Worm (Caenorhabditis elegans): Measurements from ENCODE around the gene ugt-57.

ugt-57 gene

DNA sequence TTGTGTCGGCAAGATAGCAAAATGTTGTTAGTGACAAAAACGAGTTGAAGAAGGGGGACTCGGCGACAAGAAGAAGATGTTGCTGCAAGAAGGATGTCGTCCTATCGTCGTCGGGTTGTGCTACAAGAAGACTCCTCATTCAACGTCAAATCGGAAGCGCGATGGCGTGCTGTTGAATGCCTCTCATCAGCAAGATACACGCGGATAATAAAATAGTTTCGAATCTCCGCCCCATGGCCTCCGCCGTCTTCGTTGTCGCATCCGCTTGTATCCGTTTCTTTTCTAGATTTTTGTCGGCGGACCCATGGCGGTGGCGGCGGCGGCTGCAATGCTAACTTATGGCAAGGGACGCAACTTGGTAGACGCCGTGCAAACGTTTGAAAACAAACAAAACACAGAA lies 46.5 kb downstream of the ugt-57 start:
- TF ChIP-seq ceh-82 (tag; optimal IDR thresholded peaks at IDR 0.05) (no peak), lin-39 (tag; optimal IDR thresholded peaks at IDR 0.05) (no peak), snpc-4 (tag; optimal IDR thresholded peaks at IDR 0.05) (no peak), ceh-9 (tag; optimal IDR thresholded peaks at IDR 0.05) (no peak), lin-15B (tag; optimal IDR thresholded peaks at IDR 0.05) (no peak), fkh-2 (tag; optimal IDR thresholded peaks at IDR 0.05) (no peak), ztf-11 (tag; optimal IDR thresholded peaks at IDR 0.05) (no peak), eor-1 (tag; optimal IDR thresholded peaks at IDR 0.05) (no peak), elt-2 (tag; optimal IDR thresholded peaks at IDR 0.05) (no peak), ZK546.5 (tag; optimal IDR thresholded peaks at IDR 0.05) (no peak), nhr-77 (tag; optimal IDR thresholded peaks at IDR 0.05) (no peak), daf-12 (tag; optimal IDR thresholded peaks at IDR 0.05) (no peak), nhr-11 (tag; optimal IDR thresholded peaks at IDR 0.05) (no peak)

DNA sequence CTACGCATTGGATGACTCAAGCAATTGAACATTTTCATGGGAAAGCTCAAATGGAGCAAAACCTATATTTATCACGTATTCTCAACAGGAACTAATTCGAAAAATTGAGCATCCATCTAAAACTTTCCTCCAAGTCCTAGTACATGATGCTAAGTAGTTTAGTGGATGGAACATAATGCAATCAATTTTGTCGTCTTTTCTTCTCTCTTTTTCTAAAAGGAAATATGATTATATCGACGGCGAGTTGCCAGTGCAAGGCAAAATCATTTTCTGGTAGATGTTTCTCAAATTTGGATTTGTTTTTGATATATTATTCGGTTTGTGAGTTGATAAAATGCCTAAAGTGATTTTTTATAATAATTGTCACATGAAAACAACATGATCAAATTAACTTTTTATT lies 49.2 kb downstream of the ugt-57 start:
- TF ChIP-seq zag-1 (tag; optimal IDR thresholded peaks at IDR 0.05) (no peak), fkh-2 (tag; optimal IDR thresholded peaks at IDR 0.05) (no peak), fkh-10 (GFP tag; optimal IDR thresholded peaks at IDR 0.05) (peak; percentile 77), pqm-1 (tag; optimal IDR thresholded peaks at IDR 0.05) (no peak)

All from whole organism, L3 larva.